Worm (Caenorhabditis elegans): ENCODE results near the gene nhl-3.

The nhl-3 gene

DNA sequence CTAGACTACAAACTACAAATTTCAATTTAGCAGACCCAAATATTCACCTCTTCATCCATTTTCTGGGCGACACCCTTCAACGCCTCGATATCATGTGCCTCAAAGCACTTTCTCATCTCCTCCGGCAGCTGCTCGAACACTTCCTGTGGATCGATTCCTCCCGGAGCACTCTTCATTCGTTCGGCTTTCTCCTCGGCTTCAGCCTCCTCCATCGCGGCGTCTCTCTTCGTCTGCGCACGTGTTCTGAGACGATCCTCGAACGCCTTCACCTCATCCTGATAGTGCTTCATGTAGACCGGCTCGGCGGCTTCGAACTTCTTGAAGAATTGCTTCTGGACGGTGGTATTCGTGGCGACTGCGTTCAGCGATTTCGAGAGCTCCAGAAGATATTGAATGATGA lies 23.1 kb downstream of the nhl-3 start:
- no peak for TF ChIP-seq him-1 (tag; optimal IDR thresholded peaks at IDR 0.05)
- no peak for TF ChIP-seq W03F9.2 (tag; optimal IDR thresholded peaks at IDR 0.05)
- TF ChIP-seq dao-5 (tag; optimal IDR thresholded peaks at IDR 0.05), result no peak

DNA sequence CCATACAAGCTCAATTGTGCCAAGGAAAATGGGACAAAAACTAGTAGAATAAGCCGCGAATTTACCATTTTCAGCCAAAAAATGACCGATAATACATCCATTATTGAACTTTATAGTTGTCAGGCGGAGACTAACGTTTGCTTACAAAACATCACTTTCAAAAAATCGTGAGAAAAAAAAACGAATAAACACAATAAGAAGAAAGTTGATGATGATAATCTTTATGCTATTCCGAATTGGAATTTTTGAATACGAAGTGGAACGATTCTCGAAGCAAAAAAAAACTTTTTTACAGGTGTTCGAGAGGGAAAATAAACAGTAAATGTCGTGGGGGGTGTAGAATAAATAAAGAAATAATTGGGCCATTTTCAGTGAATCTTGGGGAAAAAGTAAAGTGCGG lies 24.3 kb downstream of the nhl-3 start, which contains the start of gene W08F4.7:
TSS of gene W08F4.7 (minus strand) at position 101 of the 400 bp plus-strand sequence.
- TF ChIP-seq W03F9.2 (tag; optimal IDR thresholded peaks at IDR 0.05), result no peak
- no peak for TF ChIP-seq him-1 (tag; optimal IDR thresholded peaks at IDR 0.05)
- TF ChIP-seq dao-5 (tag; optimal IDR thresholded peaks at IDR 0.05), result no peak

- no peak for TF ChIP-seq him-1 (tag; optimal IDR thresholded peaks at IDR 0.05)
- TF ChIP-seq W03F9.2 (tag; optimal IDR thresholded peaks at IDR 0.05), result no peak
- TF ChIP-seq dao-5 (tag; optimal IDR thresholded peaks at IDR 0.05), result no peak
These were observed 27.9 kb downstream of the nhl-3 start for ce11 chrII:574064-574463.

ce11 chrII:572010-572409 lies 29.9 kb downstream of the nhl-3 start, which contains the start of gene mlt-8:
TSS of gene mlt-8 (minus strand) at chrII:572110.
- TF ChIP-seq W03F9.2 (tag; optimal IDR thresholded peaks at IDR 0.05) (no peak), him-1 (tag; optimal IDR thresholded peaks at IDR 0.05) (no peak), dao-5 (tag; optimal IDR thresholded peaks at IDR 0.05) (no peak)

DNA sequence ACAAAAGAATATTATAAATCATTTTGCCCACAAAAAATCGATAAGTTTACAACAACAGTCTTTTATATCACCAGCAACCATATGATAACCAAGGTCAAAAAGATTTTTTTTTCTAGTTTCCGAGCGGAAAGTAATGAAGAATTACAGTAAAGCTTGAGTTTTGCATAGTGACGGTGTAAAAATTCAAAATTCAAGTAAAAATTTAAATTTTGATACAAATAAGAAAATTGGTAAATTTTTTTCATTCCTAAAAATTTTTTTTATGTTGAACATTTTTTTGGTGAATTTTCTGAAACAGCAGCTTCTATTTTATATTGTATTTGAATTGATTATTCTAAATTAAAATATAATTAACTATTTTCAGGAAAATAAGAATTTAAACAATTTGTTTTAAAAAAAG lies 33.1 kb downstream of the nhl-3 start, which contains the start of gene W08F4.5:
TSS of gene W08F4.5 (minus strand) at position 101 of the 400 bp plus-strand sequence.
- TF ChIP-seq him-1 (tag; optimal IDR thresholded peaks at IDR 0.05), result no peak
- no peak for TF ChIP-seq dao-5 (tag; optimal IDR thresholded peaks at IDR 0.05)
- TF ChIP-seq W03F9.2 (tag; optimal IDR thresholded peaks at IDR 0.05), result no peak

- TF ChIP-seq dao-5 (tag; optimal IDR thresholded peaks at IDR 0.05), result no peak
- TF ChIP-seq W03F9.2 (tag; optimal IDR thresholded peaks at IDR 0.05), result no peak
- no peak for TF ChIP-seq him-1 (tag; optimal IDR thresholded peaks at IDR 0.05)
These were observed 45.7 kb downstream of the nhl-3 start, which contains the start of the genes C09E8.1 and C09E8.6 for ce11 chrII:556185-556584. TSS of gene C09E8.1 (plus strand) at chrII:556485. TSS of gene C09E8.6 (plus strand) at chrII:556497.

ce11 chrII:555371-555770 lies 46.5 kb downstream of the nhl-3 start:
- TF ChIP-seq him-1 (tag; optimal IDR thresholded peaks at IDR 0.05) (no peak), W03F9.2 (tag; optimal IDR thresholded peaks at IDR 0.05) (no peak), dao-5 (tag; optimal IDR thresholded peaks at IDR 0.05) (no peak)

DNA sequence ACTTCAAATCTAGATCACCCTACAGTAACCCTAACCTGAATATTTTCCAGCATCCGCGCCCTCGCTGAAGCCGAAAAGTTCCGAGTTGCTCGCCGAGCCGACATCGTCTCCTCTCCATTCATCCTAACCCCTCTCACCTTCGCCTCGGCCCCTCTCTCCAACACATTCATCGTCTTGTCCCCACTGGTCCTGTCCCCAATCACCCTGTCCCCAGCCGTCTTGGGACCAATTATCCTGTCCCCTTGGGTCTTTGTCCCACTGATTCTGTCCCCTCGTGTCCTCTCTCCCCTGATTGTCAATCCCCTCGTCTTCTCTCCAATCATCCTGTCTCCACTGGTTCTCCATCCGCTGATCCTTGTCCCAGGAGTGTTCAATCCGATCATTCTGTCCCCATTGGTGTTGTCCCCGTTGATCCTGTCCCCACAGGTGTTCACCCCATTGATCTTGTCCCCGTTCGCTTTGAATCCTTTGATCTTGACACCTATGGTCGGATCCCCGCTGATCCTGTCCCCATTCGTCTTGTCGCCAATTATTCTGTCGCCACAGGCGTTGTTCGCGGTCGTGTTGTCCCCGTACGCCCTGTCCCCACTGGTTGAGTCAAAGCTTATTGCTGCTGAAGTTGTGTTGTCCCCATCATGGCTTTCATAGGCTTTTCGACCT lies 50.5 kb downstream of the nhl-3 start, which contains the start of gene lips-7:
TSS of gene lips-7 (plus strand) at position 610 of the 660 bp plus-strand sequence.
- TF ChIP-seq dao-5 (tag; optimal IDR thresholded peaks at IDR 0.05) (no peak), W03F9.2 (tag; optimal IDR thresholded peaks at IDR 0.05) (no peak), him-1 (tag; optimal IDR thresholded peaks at IDR 0.05) (no peak)

DNA sequence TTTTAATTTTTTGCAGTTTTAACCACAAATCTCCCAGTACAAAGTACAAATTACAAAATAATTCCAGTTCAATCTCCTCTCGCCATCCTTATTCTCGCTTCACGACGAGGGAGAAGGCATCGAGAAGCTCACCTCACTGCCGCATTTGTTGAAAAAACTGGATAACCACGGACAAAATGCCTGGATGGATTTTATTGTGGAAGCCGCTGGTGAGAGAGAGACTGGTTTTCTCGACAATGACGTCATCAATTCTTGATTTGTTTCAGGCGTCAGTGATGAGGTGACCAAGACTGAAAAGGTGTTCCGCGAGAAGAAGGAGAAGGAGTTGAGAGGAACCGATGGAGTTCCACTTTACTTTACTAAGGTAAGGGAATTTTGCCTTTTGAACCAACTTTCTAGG lies 52.4 kb downstream of the nhl-3 start:
- TF ChIP-seq him-1 (tag; optimal IDR thresholded peaks at IDR 0.05) (no peak), W03F9.2 (tag; optimal IDR thresholded peaks at IDR 0.05) (no peak), dao-5 (tag; optimal IDR thresholded peaks at IDR 0.05) (no peak)

DNA sequence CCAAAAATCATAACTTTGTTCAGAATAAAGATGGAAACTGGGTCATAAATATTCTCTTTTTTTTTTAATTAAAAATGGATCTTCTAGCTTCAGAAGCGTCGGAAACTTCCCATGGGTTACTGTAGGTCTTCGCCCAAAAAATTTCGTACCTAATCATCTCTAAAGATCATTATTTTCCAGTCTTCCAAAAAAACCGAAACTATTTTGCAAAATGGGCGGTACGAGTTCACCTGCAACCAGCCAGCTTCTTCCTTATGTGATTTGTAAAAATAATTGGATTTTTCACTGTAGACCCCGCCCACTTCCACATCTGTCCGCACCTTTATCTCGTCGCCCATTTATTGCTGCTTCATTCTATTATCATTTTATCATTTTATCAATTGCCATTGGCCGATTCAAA lies 55.5 kb downstream of the nhl-3 start, which contains the start of gene mlt-10:
TSS of gene mlt-10 (plus strand) at position 301 of the 400 bp plus-strand sequence.
- TF ChIP-seq dao-5 (tag; optimal IDR thresholded peaks at IDR 0.05) (no peak), W03F9.2 (tag; optimal IDR thresholded peaks at IDR 0.05) (no peak), him-1 (tag; optimal IDR thresholded peaks at IDR 0.05) (no peak)
